Fruit fly (Drosophila melanogaster): Measurements from ENCODE around the gene CG4935.

- TF ChIP-seq psq (optimal IDR thresholded peaks at IDR 0.05) (no peak), usp (GFP tag; optimal IDR thresholded peaks at IDR 0.05) (no peak), Dll (optimal IDR thresholded peaks at IDR 0.05) (no peak), CG8478 (optimal IDR thresholded peaks at IDR 0.05) (no peak)
Observed at dm6 chr2L:16299466-16300311, 37.7 kb downstream of the CG4935 start, which contains the start of the genes heix and CG17328.

Data from whole organism.